Fruit fly (Drosophila melanogaster) whole organism, embryonic: Measurements from ENCODE around the gene Hrs.
A peak's percentile ranks its signal among the peaks of the same experiment; 100 is the strongest.

ENCODE experiments used
- BtbVII ChIP-seq: fragments of 200-800 bp; sonication (Bioruptor generic); optimal IDR thresholded peaks from 3 replicates; lab custom pipeline; 2017; ENCODE audit warnings: missing biosample characterization, mild to moderate bottlenecking, missing genetic modification characterization
- CG10959 ChIP-seq: fragments of 200-800 bp; sonication (Bioruptor generic); IDR thresholded peaks from 2 replicates; pipeline ENCODE4 v1.3.6; 2022; ENCODE audit warnings: missing biosample characterization, missing genetic modification characterization
- CG11398 ChIP-seq: fragments of 200-800 bp; sonication (Bioruptor generic); optimal IDR thresholded peaks from 2 replicates; lab custom pipeline; 2016; ENCODE audit warnings: missing biosample characterization, missing genetic modification characterization
- CG11560 ChIP-seq: fragments of 200-800 bp; sonication (Bioruptor generic); IDR thresholded peaks from 3 replicates; pipeline ENCODE4 v1.3.6; 2022; ENCODE audit warnings: missing biosample characterization, missing genetic modification characterization
- CG11695 ChIP-seq: fragments of 200-800 bp; sonication (Bioruptor generic); IDR thresholded peaks from 3 replicates; pipeline ENCODE4 v1.3.6; 2022; ENCODE audit warnings: missing biosample characterization, missing genetic modification characterization
- CG12744 ChIP-seq: fragments of 200-800 bp; sonication (Bioruptor generic); optimal IDR thresholded peaks from 2 replicates; lab custom pipeline; 2016; ENCODE audit warnings: missing biosample characterization, missing genetic modification characterization
- CG13894 ChIP-seq: fragments of 200-800 bp; sonication (Bioruptor generic); optimal IDR thresholded peaks from 3 replicates; lab custom pipeline; 2018; ENCODE audit warnings: missing biosample characterization, mild to moderate bottlenecking, missing genetic modification characterization, moderate library complexity
- CG14441 ChIP-seq: fragments of 200-800 bp; sonication (Bioruptor generic); IDR thresholded peaks from 2 replicates; pipeline ENCODE4 v1.3.6; 2022; ENCODE audit warnings: missing biosample characterization, missing genetic modification characterization
- CG14860 ChIP-seq: fragments of 200-800 bp; sonication (Bioruptor generic); IDR thresholded peaks from 3 replicates; pipeline ENCODE4 v1.3.6; 2022; ENCODE audit warnings: missing biosample characterization, missing genetic modification characterization; ENCODE audit not compliant: partially characterized antibody
- CG15011 ChIP-seq: fragments of 200-800 bp; sonication (Bioruptor generic); optimal IDR thresholded peaks from 3 replicates; lab custom pipeline; 2018; ENCODE audit warnings: missing biosample characterization, mild to moderate bottlenecking, missing genetic modification characterization
- CG17802 ChIP-seq: fragments of 200-800 bp; sonication (Bioruptor generic); optimal IDR thresholded peaks from 2 replicates; lab custom pipeline; 2018; ENCODE audit warnings: missing biosample characterization, mild to moderate bottlenecking, missing genetic modification characterization, moderate library complexity
- CG2116 ChIP-seq: fragments of 200-800 bp; sonication (Bioruptor generic); optimal IDR thresholded peaks from 3 replicates; lab custom pipeline; 2018; ENCODE audit warnings: missing biosample characterization, mild to moderate bottlenecking, missing genetic modification characterization
- CG31224 ChIP-seq: fragments of 200-800 bp; sonication (Bioruptor generic); IDR thresholded peaks from 2 replicates; pipeline ENCODE4 v1.3.6; 2022; ENCODE audit warnings: missing biosample characterization, missing genetic modification characterization
- CG33557 ChIP-seq: fragments of 200-800 bp; sonication (Bioruptor generic); optimal IDR thresholded peaks from 2 replicates; lab custom pipeline; 2019; ENCODE audit warnings: missing biosample characterization, mild to moderate bottlenecking, missing genetic modification characterization, moderate library complexity
- CG34376 ChIP-seq: fragments of 200-800 bp; sonication (Bioruptor generic); optimal IDR thresholded peaks from 2 replicates; lab custom pipeline; 2018; ENCODE audit warnings: missing biosample characterization, mild to moderate bottlenecking, missing genetic modification characterization
- CG4328 ChIP-seq: fragments of 200-800 bp; sonication (Bioruptor generic); optimal IDR thresholded peaks from 3 replicates; lab custom pipeline; 2017; ENCODE audit warnings: missing biosample characterization, missing genetic modification reagents, missing genetic modification characterization
- CG4730 ChIP-seq: fragments of 200-800 bp; sonication (Bioruptor generic); IDR thresholded peaks from 2 replicates; pipeline ENCODE4 v1.3.6; 2022; ENCODE audit warnings: missing biosample characterization, missing genetic modification characterization
- CG6272 ChIP-seq: fragments of 200-800 bp; sonication (Bioruptor generic); IDR thresholded peaks from 2 replicates; pipeline ENCODE4 v1.3.6; 2022; ENCODE audit warnings: missing biosample characterization, missing genetic modification characterization
- CG7357 ChIP-seq: fragments of 200-800 bp; sonication (Bioruptor generic); IDR thresholded peaks from 3 replicates; pipeline ENCODE4 v1.3.6; 2022; ENCODE audit warnings: missing biosample characterization, missing genetic modification characterization
- CG7556 ChIP-seq: fragments of 200-800 bp; sonication (Bioruptor generic); optimal IDR thresholded peaks from 2 replicates; lab custom pipeline; 2017; ENCODE audit warnings: missing biosample characterization, mild to moderate bottlenecking, missing genetic modification characterization
- CG7987 ChIP-seq: fragments of 200-800 bp; sonication (Bioruptor generic); optimal IDR thresholded peaks from 2 replicates; lab custom pipeline; 2018; ENCODE audit warnings: missing biosample characterization, mild to moderate bottlenecking, missing genetic modification characterization, moderate library complexity
- CG8281 ChIP-seq: fragments of 200-800 bp; sonication (Bioruptor generic); optimal IDR thresholded peaks from 2 replicates; lab custom pipeline; 2018; ENCODE audit warnings: missing biosample characterization, mild to moderate bottlenecking, missing genetic modification characterization, moderate library complexity
- Camta ChIP-seq: fragments of 200-800 bp; sonication (Bioruptor generic); optimal IDR thresholded peaks from 2 replicates; lab custom pipeline; 2016; ENCODE audit warnings: missing biosample characterization, missing genetic modification characterization
- Dek ChIP-seq: fragments of 200-800 bp; sonication (Bioruptor generic); optimal IDR thresholded peaks from 3 replicates; lab custom pipeline; 2019; ENCODE audit warnings: missing biosample characterization, mild to moderate bottlenecking, missing genetic modification characterization, moderate library complexity
- Dfd ChIP-seq, 2 experiments: fragments of >200 bp; optimal IDR thresholded peaks; 2 replicates each; lab custom pipeline; 2017; ENCODE audit warnings: missing biosample characterization in 2 of 2, missing genetic modification characterization in 2 of 2
- Dip3 ChIP-seq: fragments of 200-800 bp; sonication (Bioruptor generic); optimal IDR thresholded peaks from 3 replicates; lab custom pipeline; 2016; ENCODE audit warnings: missing biosample characterization, missing genetic modification characterization
- E2f1 ChIP-seq: fragments of 200-800 bp; sonication (Bioruptor generic); IDR thresholded peaks from 2 replicates; pipeline ENCODE4 v1.3.6; 2022; ENCODE audit warnings: missing biosample characterization, missing genetic modification characterization
- Elba2 ChIP-seq: fragments of 200-800 bp; sonication (Bioruptor generic); optimal IDR thresholded peaks from 3 replicates; lab custom pipeline; 2016; ENCODE audit warnings: missing biosample characterization, missing genetic modification characterization
- GATAe ChIP-seq: fragments of 200-800 bp; sonication (Bioruptor generic); conservative IDR thresholded peaks from 2 replicates; pipeline ENCODE4 v1.3.6; 2022; ENCODE audit warnings: missing biosample characterization, missing genetic modification characterization
- HLH4C ChIP-seq: fragments of 200-800 bp; sonication (Bioruptor generic); IDR thresholded peaks from 3 replicates; pipeline ENCODE4 v1.3.6; 2022; ENCODE audit warnings: missing biosample characterization, missing genetic modification characterization; ENCODE audit not compliant: partially characterized antibody
- HLH54F ChIP-seq: fragments of 200-800 bp; sonication (Bioruptor generic); optimal IDR thresholded peaks from 3 replicates; lab custom pipeline; 2016; ENCODE audit warnings: missing biosample characterization, missing genetic modification characterization
- Hand ChIP-seq: fragments of 200-800 bp; sonication (Bioruptor generic); optimal IDR thresholded peaks from 2 replicates; lab custom pipeline; 2017; ENCODE audit warnings: mild to moderate bottlenecking, missing biosample characterization, missing genetic modification reagents, missing genetic modification characterization
- HmgZ ChIP-seq: fragments of 200-800 bp; sonication (Bioruptor generic); optimal IDR thresholded peaks from 2 replicates; lab custom pipeline; 2018; ENCODE audit warnings: missing biosample characterization, mild to moderate bottlenecking, missing genetic modification characterization
- MTF-1 ChIP-seq: fragments of 200-800 bp; sonication (Bioruptor generic); optimal IDR thresholded peaks from 2 replicates; lab custom pipeline; 2018; ENCODE audit warnings: missing biosample characterization, mild to moderate bottlenecking, missing genetic modification characterization, borderline replicate concordance
- Mrtf ChIP-seq: fragments of 200-800 bp; sonication (Bioruptor generic); IDR thresholded peaks from 3 replicates; pipeline ENCODE4 v1.3.6; 2022; ENCODE audit warnings: missing biosample characterization, missing genetic modification characterization
- NC2α ChIP-seq: fragments of 200-800 bp; sonication (Bioruptor generic); optimal IDR thresholded peaks from 2 replicates; lab custom pipeline; 2016; ENCODE audit warnings: missing biosample characterization, missing genetic modification characterization
- Nf-YA ChIP-seq: fragments of 200-800 bp; sonication (Bioruptor generic); IDR thresholded peaks from 2 replicates; pipeline ENCODE4 v1.3.6; 2022; ENCODE audit warnings: missing biosample characterization, missing genetic modification characterization
- Rfx ChIP-seq: fragments of 200-800 bp; sonication (Bioruptor generic); IDR thresholded peaks from 2 replicates; pipeline ENCODE4 v1.3.6; 2022; ENCODE audit warnings: missing biosample characterization, missing genetic modification characterization
- Six4 ChIP-seq: fragments of 200-800 bp; sonication (Bioruptor generic); optimal IDR thresholded peaks from 2 replicates; lab custom pipeline; 2016; ENCODE audit warnings: missing biosample characterization, missing genetic modification characterization
- Ssrp ChIP-seq: fragments of 200-800 bp; sonication (Bioruptor generic); optimal IDR thresholded peaks from 2 replicates; lab custom pipeline; 2018; ENCODE audit warnings: missing biosample characterization, mild to moderate bottlenecking, missing genetic modification characterization, moderate library complexity
- ase ChIP-seq: fragments of 200-800 bp; sonication (Bioruptor generic); IDR thresholded peaks from 3 replicates; pipeline ENCODE4 v1.3.6; 2022; ENCODE audit warnings: missing biosample characterization, missing genetic modification characterization
- chif ChIP-seq, 2 experiments: fragments of 200-800 bp; sonication (Bioruptor generic); optimal IDR thresholded peaks; 3 replicates each; lab custom pipeline; 2016; ENCODE audit warnings: missing biosample characterization in 2 of 2, missing genetic modification characterization in 2 of 2
- corto ChIP-seq: fragments of 200-800 bp; sonication (Bioruptor generic); optimal IDR thresholded peaks from 2 replicates; lab custom pipeline; 2016; ENCODE audit warnings: missing biosample characterization, mild to moderate bottlenecking, missing genetic modification characterization, moderate library complexity
- crp ChIP-seq, 2 experiments: fragments of 200-800 bp; sonication (Bioruptor generic); optimal IDR thresholded peaks; 2 replicates in 1 of 2; 3 replicates in 1 of 2; lab custom pipeline; 2017; ENCODE audit warnings: missing biosample characterization in 2 of 2, missing genetic modification characterization in 2 of 2, mild to moderate bottlenecking in 1 of 2, moderate library complexity in 1 of 2
- da ChIP-seq: fragments of 200-800 bp; sonication (Bioruptor generic); optimal IDR thresholded peaks from 2 replicates; lab custom pipeline; 2016; ENCODE audit warnings: missing biosample characterization, missing genetic modification characterization
- her ChIP-seq: fragments of 200-800 bp; sonication (Bioruptor generic); optimal IDR thresholded peaks from 2 replicates; lab custom pipeline; 2016; ENCODE audit warnings: missing biosample characterization, missing genetic modification characterization
- kah ChIP-seq: fragments of 200-800 bp; sonication (Bioruptor generic); optimal IDR thresholded peaks from 2 replicates; lab custom pipeline; 2018; ENCODE audit warnings: missing biosample characterization, mild to moderate bottlenecking, missing genetic modification characterization
- pita ChIP-seq: fragments of 200-800 bp; sonication (Bioruptor generic); optimal IDR thresholded peaks from 2 replicates; lab custom pipeline; 2017; ENCODE audit warnings: missing biosample characterization, mild to moderate bottlenecking, missing genetic modification characterization
- run ChIP-seq: fragments of 200-800 bp; sonication (Bioruptor generic); optimal IDR thresholded peaks from 3 replicates; lab custom pipeline; 2018; ENCODE audit warnings: missing biosample characterization, mild to moderate bottlenecking, missing genetic modification characterization
- sug ChIP-seq: fragments of 200-800 bp; optimal IDR thresholded peaks from 2 replicates; lab custom pipeline; 2019; ENCODE audit warnings: missing biosample characterization, mild to moderate bottlenecking, missing genetic modification characterization, moderate library complexity
- usp ChIP-seq: fragments of >200 bp; optimal IDR thresholded peaks from 2 replicates; lab custom pipeline; 2017; ENCODE audit warnings: missing biosample characterization, missing genetic modification characterization
- wdn ChIP-seq: fragments of 200-800 bp; sonication (Bioruptor generic); IDR thresholded peaks from 2 replicates; pipeline ENCODE4 v1.3.6; 2022; ENCODE audit warnings: missing biosample characterization, missing genetic modification characterization

Gene Hrs

dm6 chr2L:2727364-2727763, 12.4 kb upstream of the Hrs start:
- TF ChIP-seq Elba2 (GFP tag; lab: Kevin White, UChicago) (no peak), CG6272 (GFP tag; lab: Robert Waterston, UW) (no peak), Mrtf (GFP tag; lab: Robert Waterston, UW) (no peak), Dfd (GFP tag; optimal IDR thresholded peaks at IDR 0.05; lab: Kevin White, UChicago) (no peak), CG2116 (GFP tag; lab: Kevin White, UChicago) (no peak), CG10959 (GFP tag; lab: Robert Waterston, UW) (no peak), NC2α (GFP tag; lab: Kevin White, UChicago) (no peak), her (GFP tag; lab: Kevin White, UChicago) (no peak), CG14860 (GFP tag; lab: Robert Waterston, UW) (no peak), Camta (GFP tag; lab: Kevin White, UChicago) (no peak), wdn (peak; percentile 4; the same call in 1 of the 2 replicates), Dip3 (GFP tag; lab: Kevin White, UChicago) (no peak), CG31224 (GFP tag; lab: Robert Waterston, UW) (peak; percentile 51), CG7357 (GFP tag; lab: Robert Waterston, UW) (no peak), Six4 (GFP tag; lab: Kevin White, UChicago) (no peak), CG11560 (no peak), pita (GFP tag; lab: Kevin White, UChicago) (no peak), E2f1 (GFP tag; lab: Robert Waterston, UW) (no peak), CG11695 (GFP tag; lab: Robert Waterston, UW) (no peak), corto (GFP tag; lab: Kevin White, UChicago) (no peak), CG8281 (tag; lab: Kevin White, UChicago) (no peak), CG15011 (GFP tag; lab: Kevin White, UChicago) (no peak), CG4730 (no peak), CG7556 (no peak), CG4328 (GFP tag; lab: Kevin White, UChicago) (no peak), CG11398 (GFP tag; lab: Kevin White, UChicago) (no peak), Ssrp (tag; lab: Kevin White, UChicago) (no peak), CG33557 (GFP tag; lab: Kevin White, UChicago) (no peak), CG14441 (GFP tag; lab: Robert Waterston, UW) (no peak), CG7987 (GFP tag; lab: Kevin White, UChicago) (no peak), MTF-1 (no peak), CG17802 (no peak), sug (tag; lab: Kevin White, UChicago) (peak; percentile 26), da (GFP tag; lab: Kevin White, UChicago) (no peak), Dek (tag; lab: Kevin White, UChicago) (no peak), HLH4C (GFP tag; lab: Robert Waterston, UW) (no peak), CG34376 (no peak), CG13894 (tag; lab: Kevin White, UChicago) (peak; percentile 97), HmgZ (tag; lab: Kevin White, UChicago) (no peak), GATAe (GFP tag; lab: Robert Waterston, UW) (no peak), Rfx (GFP tag; lab: Robert Waterston, UW) (peak; percentile 47; the same call in 1 of the 2 replicates), HLH54F (no peak), ase (GFP tag; lab: Robert Waterston, UW) (no peak), usp (no peak), Nf-YA (no peak), kah (no peak), run (tag; lab: Kevin White, UChicago) (no peak), crp (GFP tag; optimal IDR thresholded peaks at IDR 0.05; lab: Kevin White, UChicago) (no peak), CG12744 (GFP tag; lab: Kevin White, UChicago) (no peak), Hand (no peak), chif (GFP tag; optimal IDR thresholded peaks at IDR 0.05; lab: Kevin White, UChicago) (no peak), BtbVII (GFP tag; lab: Kevin White, UChicago) (no peak)
